Worm (Caenorhabditis elegans) whole organism, late embryonic: ENCODE measurements around the gene srh-73.

Experiments
- F13H6.1 ChIP-seq: sonication (generic microtip); optimal IDR thresholded peaks from 2 replicates; lab custom pipeline; 2016; ENCODE audit warnings: missing genetic modification characterization, missing compliant biosample characterization
- K02D7.2 ChIP-seq: sonication (generic microtip); optimal IDR thresholded peaks from 2 replicates; lab custom pipeline; 2017; ENCODE audit warnings: mild to moderate bottlenecking, missing genetic modification characterization, missing compliant biosample characterization
- K09A11.1 ChIP-seq: sonication (generic microtip); optimal IDR thresholded peaks from 2 replicates; lab custom pipeline; 2017; ENCODE audit warnings: antibody characterized with exemption, mild to moderate bottlenecking, missing genetic modification characterization, missing compliant biosample characterization; ENCODE audit not compliant: insufficient read depth
- ahr-1 ChIP-seq: sonication (generic microtip); optimal IDR thresholded peaks from 2 replicates; lab custom pipeline; 2016; ENCODE audit warnings: missing genetic modification characterization, missing compliant biosample characterization
- ama-1 ChIP-seq: fragments of 150-350 bp; optimal IDR thresholded peaks from 2 replicates; lab custom pipeline; 2014
- ceh-14 ChIP-seq: sonication (generic microtip); optimal IDR thresholded peaks from 2 replicates; lab custom pipeline; 2016; ENCODE audit warnings: missing genotype, missing genetic modification characterization, missing compliant biosample characterization
- ceh-19 ChIP-seq: fragments of 200-800 bp; sonication (Bioruptor generic); optimal IDR thresholded peaks from 2 replicates; lab custom pipeline; 2018; ENCODE audit warnings: mild to moderate bottlenecking, missing genetic modification characterization, missing compliant biosample characterization
- ceh-22 ChIP-seq: sonication (generic microtip); optimal IDR thresholded peaks from 2 replicates; lab custom pipeline; 2017; ENCODE audit warnings: missing biosample characterization, missing genetic modification characterization
- ceh-24 ChIP-seq: sonication (generic microtip); optimal IDR thresholded peaks from 2 replicates; lab custom pipeline; 2016; ENCODE audit warnings: mild to moderate bottlenecking, missing genetic modification characterization, missing compliant biosample characterization
- ceh-34 ChIP-seq: sonication (generic microtip); optimal IDR thresholded peaks from 2 replicates; lab custom pipeline; 2016; ENCODE audit warnings: mild to moderate bottlenecking, missing genetic modification characterization, missing compliant biosample characterization
- ceh-45 ChIP-seq: fragments of 200-800 bp; sonication (Bioruptor generic); IDR thresholded peaks from 2 replicates; pipeline ENCODE4 v1.3.6; 2022; ENCODE audit warnings: missing genetic modification reagents, missing genetic modification characterization, missing compliant biosample characterization
- ceh-6 ChIP-seq: fragments of 200-800 bp; sonication (Bioruptor generic); optimal IDR thresholded peaks from 2 replicates; lab custom pipeline; 2018; ENCODE audit warnings: mild to moderate bottlenecking, missing genetic modification characterization, missing compliant biosample characterization
- ceh-9 ChIP-seq: sonication (generic microtip); optimal IDR thresholded peaks from 2 replicates; lab custom pipeline; 2016; ENCODE audit warnings: mild to moderate bottlenecking, missing genetic modification characterization, inconsistent platforms, missing compliant biosample characterization
- che-1 ChIP-seq: sonication (generic microtip); optimal IDR thresholded peaks from 2 replicates; lab custom pipeline; 2016; ENCODE audit warnings: mild to moderate bottlenecking, missing genetic modification characterization, missing compliant biosample characterization
- eyg-1 ChIP-seq: sonication (generic microtip); optimal IDR thresholded peaks from 2 replicates; lab custom pipeline; 2016; ENCODE audit warnings: missing genotype, missing genetic modification characterization, missing compliant biosample characterization
- fkh-10 ChIP-seq: fragments of 150-350 bp; optimal IDR thresholded peaks from 2 replicates; lab custom pipeline; 2014; ENCODE audit warnings: missing biosample characterization, missing genetic modification reagents, missing genetic modification characterization
- hlh-15 ChIP-seq: sonication (generic microtip); optimal IDR thresholded peaks from 2 replicates; lab custom pipeline; 2016; ENCODE audit warnings: missing genetic modification characterization, missing compliant biosample characterization
- hlh-30 ChIP-seq: sonication (generic microtip); optimal IDR thresholded peaks from 2 replicates; lab custom pipeline; 2017; ENCODE audit warnings: antibody characterized with exemption, missing genetic modification characterization, missing compliant biosample characterization; ENCODE audit not compliant: insufficient read depth
- hlh-8 ChIP-seq: sonication (generic microtip); optimal IDR thresholded peaks from 2 replicates; lab custom pipeline; 2016; ENCODE audit warnings: missing genotype, missing genetic modification characterization, missing compliant biosample characterization
- lin-11 ChIP-seq: fragments of 200-800 bp; sonication (Bioruptor generic); optimal IDR thresholded peaks from 2 replicates; lab custom pipeline; 2018; ENCODE audit warnings: mild to moderate bottlenecking, missing genetic modification characterization, missing compliant biosample characterization
- madf-2 ChIP-seq: sonication (generic microtip); optimal IDR thresholded peaks from 2 replicates; lab custom pipeline; 2017; ENCODE audit warnings: missing genetic modification characterization, missing compliant biosample characterization
- mec-3 ChIP-seq: sonication (generic microtip); optimal IDR thresholded peaks from 2 replicates; lab custom pipeline; 2016; ENCODE audit warnings: borderline replicate concordance, missing genetic modification characterization, missing compliant biosample characterization
- nhr-11 ChIP-seq: fragments of 150-350 bp; optimal IDR thresholded peaks from 2 replicates; lab custom pipeline; 2014; ENCODE audit warnings: missing biosample characterization, missing genetic modification characterization
- nhr-232 ChIP-seq: sonication (generic microtip); optimal IDR thresholded peaks from 2 replicates; lab custom pipeline; 2016; ENCODE audit warnings: missing genetic modification characterization, missing compliant biosample characterization
- odd-2 ChIP-seq: sonication (generic microtip); optimal IDR thresholded peaks from 2 replicates; lab custom pipeline; 2017; ENCODE audit warnings: antibody characterized with exemption, mild to moderate bottlenecking, missing genetic modification characterization, missing compliant biosample characterization
- pat-9 ChIP-seq: fragments of 200-800 bp; sonication (Bioruptor generic); optimal IDR thresholded peaks from 2 replicates; lab custom pipeline; 2018; ENCODE audit warnings: mild to moderate bottlenecking, missing genetic modification characterization, moderate library complexity, missing compliant biosample characterization
- pax-1 ChIP-seq: fragments of 150-350 bp; optimal IDR thresholded peaks from 2 replicates; lab custom pipeline; 2014; ENCODE audit warnings: missing biosample characterization, missing genetic modification characterization
- pha-2 ChIP-seq: sonication (generic microtip); optimal IDR thresholded peaks from 2 replicates; lab custom pipeline; 2017; ENCODE audit warnings: mild to moderate bottlenecking, missing genetic modification characterization, missing compliant biosample characterization
- pros-1 ChIP-seq: fragments of 150-350 bp; optimal IDR thresholded peaks from 2 replicates; lab custom pipeline; 2014; ENCODE audit warnings: missing biosample characterization, missing genetic modification reagents, missing genetic modification characterization
- ref-2 ChIP-seq: sonication (generic microtip); optimal IDR thresholded peaks from 2 replicates; lab custom pipeline; 2016; ENCODE audit warnings: missing genetic modification characterization, missing compliant biosample characterization
- rnt-1 ChIP-seq: sonication (generic microtip); optimal IDR thresholded peaks from 2 replicates; lab custom pipeline; 2016; ENCODE audit warnings: missing genetic modification characterization, missing compliant biosample characterization
- sox-2 ChIP-seq: fragments of 200-800 bp; sonication (Bioruptor generic); IDR thresholded peaks from 2 replicates; pipeline ENCODE4 v1.3.6; 2022; ENCODE audit warnings: missing genetic modification reagents, missing genetic modification characterization, missing compliant biosample characterization
- sox-4 ChIP-seq: sonication (generic microtip); optimal IDR thresholded peaks from 2 replicates; lab custom pipeline; 2017; ENCODE audit warnings: mild to moderate bottlenecking, missing genetic modification characterization, inconsistent platforms, missing compliant biosample characterization
- syd-9 ChIP-seq: sonication (generic microtip); optimal IDR thresholded peaks from 2 replicates; lab custom pipeline; 2016; ENCODE audit warnings: mild to moderate bottlenecking, missing genetic modification characterization, moderate library complexity, missing compliant biosample characterization
- ttx-3 ChIP-seq: sonication (generic microtip); optimal IDR thresholded peaks from 2 replicates; lab custom pipeline; 2016; ENCODE audit warnings: missing genetic modification reagents, missing genetic modification characterization, missing compliant biosample characterization
- unc-3 ChIP-seq, 2 experiments: fragments of 200-800 bp in 1 of 2; sonication (Bioruptor generic) in 1 of 2; sonication (generic microtip) in 1 of 2; conservative IDR thresholded peaks in 1 of 2; optimal IDR thresholded peaks in 1 of 2; 2 replicates each; pipeline versions ENCODE4 v1.3.6 to Lab custom; 2016 to 2022; ENCODE audit warnings: missing compliant biosample characterization in 2 of 2, missing genetic modification characterization in 2 of 2, missing genetic modification reagents in 1 of 2
- unc-55 ChIP-seq: sonication (generic microtip); optimal IDR thresholded peaks from 2 replicates; lab custom pipeline; 2017; ENCODE audit warnings: missing biosample characterization, missing genetic modification reagents, missing genetic modification characterization
- unc-86 ChIP-seq: sonication (generic microtip); optimal IDR thresholded peaks from 2 replicates; lab custom pipeline; 2016; ENCODE audit warnings: missing genetic modification characterization, missing compliant biosample characterization
- zip-5 ChIP-seq: sonication (generic microtip); optimal IDR thresholded peaks from 2 replicates; lab custom pipeline; 2016; ENCODE audit warnings: missing genetic modification characterization, missing compliant biosample characterization
- ztf-16 ChIP-seq: sonication (generic microtip); optimal IDR thresholded peaks from 2 replicates; lab custom pipeline; 2017; ENCODE audit warnings: missing genetic modification characterization, missing compliant biosample characterization

Gene srh-73

ce11 chrII:12507038-12507437, 4.9 kb upstream of the srh-73 start, which contains the start of gene srh-68:
Gene srh-68 (plus strand): TSS chrII:12507338.
- TF ChIP-seq ahr-1 (tag; lab: Kevin White, UChicago) (no peak), ceh-19 (no peak), K09A11.1 (tag; lab: Kevin White, UChicago) (no peak), ceh-6 (GFP tag; lab: Kevin White, UChicago) (no peak), nhr-11 (no peak), che-1 (no peak), ceh-45 (no peak), hlh-30 (tag; lab: Kevin White, UChicago) (no peak), F13H6.1 (tag; lab: Kevin White, UChicago) (no peak), zip-5 (no peak), pat-9 (tag; lab: Kevin White, UChicago) (no peak)

- no peak for TF ChIP-seq ceh-22
- TF ChIP-seq che-1 = no peak
- TF ChIP-seq ref-2 (tag; lab: Kevin White, UChicago) = no peak
- no peak for TF ChIP-seq syd-9
- no peak for TF ChIP-seq ceh-24 (tag; lab: Kevin White, UChicago)
- TF ChIP-seq pros-1 (tag; lab: Kevin White, UChicago) = no peak
- no peak for TF ChIP-seq madf-2 (tag; lab: Kevin White, UChicago)
- TF ChIP-seq ceh-19 = no peak
- no peak for TF ChIP-seq ceh-14 (tag; lab: Kevin White, UChicago)
- TF ChIP-seq fkh-10 (GFP tag; lab: Kevin White, UChicago) = no peak
- no peak for TF ChIP-seq hlh-15 (tag; lab: Kevin White, UChicago)
- TF ChIP-seq pax-1 = no peak
- no peak for TF ChIP-seq pha-2 (tag; lab: Kevin White, UChicago)
- TF ChIP-seq unc-86 (tag; lab: Kevin White, UChicago) = no peak
- TF ChIP-seq rnt-1 (tag; lab: Kevin White, UChicago) = no peak
These were observed 3.3 kb upstream of the srh-73 start, which contains the start of gene srh-67 for ce11 chrII:12508650-12509049. Gene srh-67 (plus strand): TSS chrII:12508950.

ce11 chrII:12514620-12515019, 2.7 kb downstream of the srh-73 start, which contains the start of gene srh-69:
Gene srh-69 (minus strand): TSS chrII:12514720.
- TF ChIP-seq K02D7.2 (tag; lab: Kevin White, UChicago) (no peak), fkh-10 (GFP tag; lab: Kevin White, UChicago) (no peak), ceh-14 (tag; lab: Kevin White, UChicago) (no peak), pax-1 (no peak), ceh-6 (GFP tag; lab: Kevin White, UChicago) (no peak), F13H6.1 (tag; lab: Kevin White, UChicago) (no peak), sox-4 (tag; lab: Kevin White, UChicago) (no peak), rnt-1 (tag; lab: Kevin White, UChicago) (no peak), eyg-1 (tag; lab: Kevin White, UChicago) (no peak), ttx-3 (no peak), unc-3 (GFP tag; conservative IDR thresholded peaks at IDR 0.05; lab: Robert Waterston, UW) (no peak), unc-3 (tag; optimal IDR thresholded peaks at IDR 0.05; lab: Kevin White, UChicago) (no peak), unc-55 (GFP tag; lab: Kevin White, UChicago) (no peak), madf-2 (tag; lab: Kevin White, UChicago) (no peak), ama-1 (lab: Kevin White, UChicago) (no peak), sox-2 (GFP tag; lab: Robert Waterston, UW) (no peak), ceh-9 (tag; lab: Kevin White, UChicago) (no peak), odd-2 (tag; lab: Kevin White, UChicago) (no peak), nhr-232 (tag; lab: Kevin White, UChicago) (no peak), hlh-8 (no peak), ztf-16 (tag; lab: Kevin White, UChicago) (no peak)

ce11 chrII:12516313-12516712, 4.3 kb downstream of the srh-73 start, which contains the start of gene srh-61:
Gene srh-61 (minus strand): TSS chrII:12516413.
- no peak for TF ChIP-seq rnt-1 (tag; lab: Kevin White, UChicago)
- TF ChIP-seq ceh-34 (tag; lab: Kevin White, UChicago) = no peak
- TF ChIP-seq ceh-6 (GFP tag; lab: Kevin White, UChicago) = no peak
- no peak for TF ChIP-seq eyg-1 (tag; lab: Kevin White, UChicago)
- no peak for TF ChIP-seq ztf-16 (tag; lab: Kevin White, UChicago)
- TF ChIP-seq odd-2 (tag; lab: Kevin White, UChicago) = no peak
- TF ChIP-seq mec-3 (tag; lab: Kevin White, UChicago) = no peak
- no peak for TF ChIP-seq lin-11 (tag; lab: Kevin White, UChicago)
- TF ChIP-seq sox-2 (GFP tag; lab: Robert Waterston, UW) = no peak
- no peak for TF ChIP-seq unc-55 (GFP tag; lab: Kevin White, UChicago)
- TF ChIP-seq, all 69 proteins: peak for 0
